Worm (Caenorhabditis elegans): ENCODE measurements around the gene Y48B6A.1.

- TF ChIP-seq C08G9.2 (tag; optimal IDR thresholded peaks at IDR 0.05), result no peak
- TF ChIP-seq npax-4 (tag; optimal IDR thresholded peaks at IDR 0.05), result no peak
- no peak for TF ChIP-seq ceh-2 (tag; optimal IDR thresholded peaks at IDR 0.05)
- TF ChIP-seq ceh-45 (GFP tag; IDR thresholded peaks at IDR 0.05), result no peak
- TF ChIP-seq ets-4 (tag; optimal IDR thresholded peaks at IDR 0.05), result no peak
- no peak for TF ChIP-seq ceh-19 (GFP tag; optimal IDR thresholded peaks at IDR 0.05)
- no peak for TF ChIP-seq fkh-10 (GFP tag; optimal IDR thresholded peaks at IDR 0.05)
Measured at ce11 chrII:14155259-14156023, 1.3 kb upstream of the Y48B6A.1 start, which contains the start of the genes rpl-43 and xrn-2.

All from whole organism, late embryonic.